Fruit fly (Drosophila melanogaster) whole organism, embryonic: ENCODE results near the gene RfC3.

Experiments
- Atf-2 ChIP-seq: fragments of 200-800 bp; sonication (Bioruptor generic); optimal IDR thresholded peaks from 2 replicates; lab custom pipeline; 2016; ENCODE audit warnings: missing biosample characterization, missing genetic modification characterization
- Bdp1 ChIP-seq: fragments of 200-800 bp; sonication (Bioruptor generic); optimal IDR thresholded peaks from 3 replicates; lab custom pipeline; 2016; ENCODE audit warnings: missing biosample characterization, missing genetic modification characterization
- CG10209 ChIP-seq: fragments of 200-800 bp; sonication (Bioruptor generic); optimal IDR thresholded peaks from 3 replicates; lab custom pipeline; 2017; ENCODE audit warnings: missing biosample characterization, mild to moderate bottlenecking, missing genetic modification characterization, missing genetic modification reagents
- CG10462 ChIP-seq: fragments of 200-800 bp; sonication (Bioruptor generic); optimal IDR thresholded peaks from 2 replicates; lab custom pipeline; 2016; ENCODE audit warnings: missing biosample characterization, missing genetic modification characterization
- CG10979 ChIP-seq: fragments of 200-800 bp; sonication (Bioruptor generic); optimal IDR thresholded peaks from 2 replicates; lab custom pipeline; 2018; ENCODE audit warnings: missing biosample characterization, mild to moderate bottlenecking, missing genetic modification characterization, moderate library complexity
- CG1529 ChIP-seq: fragments of 200-800 bp; sonication (Bioruptor generic); optimal IDR thresholded peaks from 3 replicates; lab custom pipeline; 2018; ENCODE audit warnings: missing biosample characterization, missing genetic modification characterization
- CG1647 ChIP-seq: fragments of 200-800 bp; sonication (Bioruptor generic); optimal IDR thresholded peaks from 3 replicates; lab custom pipeline; 2016; ENCODE audit warnings: missing biosample characterization, missing genetic modification characterization
- CG16815 ChIP-seq: fragments of 200-800 bp; sonication (Bioruptor generic); optimal IDR thresholded peaks from 3 replicates; lab custom pipeline; 2017; ENCODE audit warnings: missing biosample characterization, mild to moderate bottlenecking, missing genetic modification characterization
- CG2116 ChIP-seq: fragments of 200-800 bp; sonication (Bioruptor generic); optimal IDR thresholded peaks from 3 replicates; lab custom pipeline; 2018; ENCODE audit warnings: missing biosample characterization, mild to moderate bottlenecking, missing genetic modification characterization
- CG2120 ChIP-seq: fragments of 200-800 bp; sonication (Bioruptor generic); optimal IDR thresholded peaks from 3 replicates; lab custom pipeline; 2016; ENCODE audit warnings: missing biosample characterization, missing genetic modification characterization
- CG2678 ChIP-seq: fragments of 200-800 bp; sonication (Bioruptor generic); optimal IDR thresholded peaks from 3 replicates; lab custom pipeline; 2019; ENCODE audit warnings: missing biosample characterization, mild to moderate bottlenecking, missing genetic modification characterization, moderate library complexity
- CG4282 ChIP-seq: fragments of 200-800 bp; sonication (Bioruptor generic); optimal IDR thresholded peaks from 2 replicates; lab custom pipeline; 2016; ENCODE audit warnings: missing biosample characterization, missing genetic modification characterization
- CG6175 ChIP-seq: fragments of 200-800 bp; sonication (Bioruptor generic); IDR thresholded peaks from 3 replicates; pipeline ENCODE4 v1.3.6; 2022; ENCODE audit warnings: missing biosample characterization, missing genetic modification characterization
- CG6272 ChIP-seq: fragments of 200-800 bp; sonication (Bioruptor generic); IDR thresholded peaks from 2 replicates; pipeline ENCODE4 v1.3.6; 2022; ENCODE audit warnings: missing biosample characterization, missing genetic modification characterization
- CG6689 ChIP-seq: fragments of 200-800 bp; sonication (Bioruptor generic); IDR thresholded peaks from 2 replicates; pipeline ENCODE4 v1.3.6; 2022; ENCODE audit warnings: missing biosample characterization, missing genetic modification characterization
- CG7357 ChIP-seq: fragments of 200-800 bp; sonication (Bioruptor generic); IDR thresholded peaks from 3 replicates; pipeline ENCODE4 v1.3.6; 2022; ENCODE audit warnings: missing biosample characterization, missing genetic modification characterization
- CG9437 ChIP-seq: fragments of 200-800 bp; sonication (Bioruptor generic); optimal IDR thresholded peaks from 2 replicates; lab custom pipeline; 2018; ENCODE audit warnings: missing biosample characterization, mild to moderate bottlenecking, missing genetic modification characterization
- CG9876 ChIP-seq: fragments of 200-800 bp; sonication (Bioruptor generic); optimal IDR thresholded peaks from 2 replicates; lab custom pipeline; 2016; ENCODE audit warnings: missing biosample characterization, missing genetic modification characterization
- CHES-1-like ChIP-seq: fragments of 200-800 bp; sonication (Bioruptor generic); optimal IDR thresholded peaks from 2 replicates; lab custom pipeline; 2016; ENCODE audit warnings: missing biosample characterization, missing genetic modification characterization
- CkIIα-i1 ChIP-seq: fragments of 200-800 bp; sonication (Bioruptor generic); IDR thresholded peaks from 2 replicates; pipeline ENCODE4 v1.3.6; 2022; ENCODE audit warnings: missing biosample characterization, missing genetic modification characterization
- D ChIP-seq, 2 experiments: fragments of 200-800 bp in 1 of 2; fragments of >200 bp in 1 of 2; sonication (Bioruptor generic) in 1 of 2; optimal IDR thresholded peaks; 2 replicates in 1 of 2; 3 replicates in 1 of 2; lab custom pipeline; 2017; ENCODE audit warnings: mild to moderate bottlenecking in 1 of 2, missing biosample characterization in 1 of 2, missing genetic modification characterization in 1 of 2, missing genetic modification reagents in 1 of 2
- Dip3 ChIP-seq: fragments of 200-800 bp; sonication (Bioruptor generic); optimal IDR thresholded peaks from 3 replicates; lab custom pipeline; 2016; ENCODE audit warnings: missing biosample characterization, missing genetic modification characterization
- Ets65A ChIP-seq: fragments of 200-800 bp; sonication (Bioruptor generic); peaks from one replicate; lab custom pipeline; 2016; ENCODE audit warnings: missing biosample characterization, missing genetic modification characterization
- Hr51 ChIP-seq, 2 experiments: fragments of 200-800 bp; sonication (Bioruptor generic); optimal IDR thresholded peaks; 2 replicates in 1 of 2; 3 replicates in 1 of 2; lab custom pipeline; 2016 to 2018; ENCODE audit warnings: missing biosample characterization in 2 of 2, missing genetic modification characterization in 2 of 2, mild to moderate bottlenecking in 1 of 2, moderate library complexity in 1 of 2
- Kr ChIP-seq: fragments of 200-800 bp; sonication (Bioruptor generic); optimal IDR thresholded peaks from 2 replicates; lab custom pipeline; 2017; ENCODE audit warnings: missing biosample characterization, mild to moderate bottlenecking, missing genetic modification characterization
- MBD-R2 ChIP-seq: fragments of 200-800 bp; sonication (Bioruptor generic); IDR thresholded peaks from 2 replicates; pipeline ENCODE4 v1.3.6; 2022; ENCODE audit warnings: missing biosample characterization, missing genetic modification characterization
- Neu2 ChIP-seq: fragments of 200-800 bp; sonication (Bioruptor generic); optimal IDR thresholded peaks from 3 replicates; lab custom pipeline; 2016; ENCODE audit warnings: missing biosample characterization, missing genetic modification characterization, borderline replicate concordance
- NfI ChIP-seq: fragments of 200-800 bp; sonication (Bioruptor generic); optimal IDR thresholded peaks from 3 replicates; lab custom pipeline; 2018; ENCODE audit warnings: missing biosample characterization, mild to moderate bottlenecking, missing genetic modification characterization, moderate library complexity
- Optix ChIP-seq: fragments of 200-800 bp; sonication (Bioruptor generic); IDR thresholded peaks from 3 replicates; pipeline ENCODE4 v1.3.6; 2022; ENCODE audit warnings: missing biosample characterization, missing genetic modification characterization
- Rfx ChIP-seq: fragments of 200-800 bp; sonication (Bioruptor generic); IDR thresholded peaks from 2 replicates; pipeline ENCODE4 v1.3.6; 2022; ENCODE audit warnings: missing biosample characterization, missing genetic modification characterization
- ap ChIP-seq: fragments of 200-800 bp; sonication (Bioruptor generic); IDR thresholded peaks from 2 replicates; pipeline ENCODE4 v1.3.6; 2022; ENCODE audit warnings: missing biosample characterization, missing genetic modification characterization
- ash1 ChIP-seq: fragments of 200-800 bp; sonication (Bioruptor generic); optimal IDR thresholded peaks from 2 replicates; lab custom pipeline; 2018; ENCODE audit warnings: missing biosample characterization, mild to moderate bottlenecking, missing genetic modification characterization
- bowl ChIP-seq: fragments of 200-800 bp; sonication (Bioruptor generic); IDR thresholded peaks from 2 replicates; pipeline ENCODE4 v1.3.6; 2022; ENCODE audit warnings: missing biosample characterization, missing genetic modification characterization
- bsh ChIP-seq, 2 experiments: fragments of 200-800 bp; sonication (Bioruptor generic); optimal IDR thresholded peaks; 2 replicates each; lab custom pipeline; 2017 to 2018; ENCODE audit warnings: mild to moderate bottlenecking in 2 of 2, missing biosample characterization in 2 of 2, missing genetic modification characterization in 2 of 2, moderate library complexity in 1 of 2
- chinmo ChIP-seq: fragments of 200-800 bp; sonication (Bioruptor generic); IDR thresholded peaks from 4 replicates; pipeline ENCODE4 v1.3.6; 2022; ENCODE audit warnings: missing biosample characterization, missing genetic modification characterization; ENCODE audit not compliant: partially characterized antibody
- danr ChIP-seq: fragments of 200-800 bp; sonication (Bioruptor generic); IDR thresholded peaks from 2 replicates; pipeline ENCODE4 v1.3.6; 2022; ENCODE audit warnings: missing biosample characterization, missing genetic modification characterization
- gem ChIP-seq: fragments of 200-800 bp; sonication (Bioruptor generic); optimal IDR thresholded peaks from 2 replicates; lab custom pipeline; 2019; ENCODE audit warnings: missing biosample characterization, mild to moderate bottlenecking, missing genetic modification characterization, moderate library complexity
- grau ChIP-seq: fragments of 200-800 bp; optimal IDR thresholded peaks from 3 replicates; lab custom pipeline; 2019; ENCODE audit warnings: missing biosample characterization, mild to moderate bottlenecking, missing genetic modification characterization, moderate library complexity
- lbe ChIP-seq: fragments of 200-800 bp; sonication (Bioruptor generic); optimal IDR thresholded peaks from 2 replicates; lab custom pipeline; 2016; ENCODE audit warnings: missing biosample characterization, mild to moderate bottlenecking, missing genetic modification characterization
- nerfin-1 ChIP-seq: fragments of 200-800 bp; sonication (Bioruptor generic); optimal IDR thresholded peaks from 3 replicates; lab custom pipeline; 2019; ENCODE audit warnings: missing biosample characterization, mild to moderate bottlenecking, missing genetic modification characterization, moderate library complexity
- psq ChIP-seq: fragments of 200-800 bp; sonication (Bioruptor generic); optimal IDR thresholded peaks from 2 replicates; lab custom pipeline; 2017; ENCODE audit warnings: missing biosample characterization, missing genetic modification characterization
- sc ChIP-seq, 3 experiments: fragments of >200 bp in 2 of 3; fragments of 200-800 bp in 1 of 3; sonication (Bioruptor generic) in 1 of 3; optimal IDR thresholded peaks; 2 replicates in 2 of 3; 3 replicates in 1 of 3; lab custom pipeline; 2017; ENCODE audit warnings: mild to moderate bottlenecking in 1 of 3, missing biosample characterization in 1 of 3, missing genetic modification characterization in 1 of 3, missing genetic modification reagents in 1 of 3
- sd ChIP-seq: fragments of 200-800 bp; sonication (Bioruptor generic); optimal IDR thresholded peaks from 3 replicates; lab custom pipeline; 2018; ENCODE audit warnings: missing biosample characterization, mild to moderate bottlenecking, missing genetic modification characterization, moderate library complexity
- sens ChIP-seq: fragments of 200-800 bp; sonication (Bioruptor generic); peaks from one replicate; lab custom pipeline; 2016; ENCODE audit warnings: missing biosample characterization, missing genetic modification characterization
- slp2 ChIP-seq: fragments of 200-800 bp; sonication (Bioruptor generic); optimal IDR thresholded peaks from 2 replicates; lab custom pipeline; 2016; ENCODE audit warnings: missing biosample characterization, missing genetic modification characterization
- ssp ChIP-seq: fragments of 200-800 bp; sonication (Bioruptor generic); IDR thresholded peaks from 2 replicates; pipeline ENCODE4 v1.3.6; 2022; ENCODE audit warnings: missing biosample characterization, missing genetic modification characterization
- stc ChIP-seq: fragments of 200-800 bp; sonication (Bioruptor generic); IDR thresholded peaks from 2 replicates; pipeline ENCODE4 v1.3.6; 2022; ENCODE audit warnings: missing biosample characterization, missing genetic modification characterization
- tup ChIP-seq: fragments of 200-800 bp; sonication (Bioruptor generic); optimal IDR thresholded peaks from 2 replicates; lab custom pipeline; 2016; ENCODE audit warnings: missing biosample characterization, mild to moderate bottlenecking, missing genetic modification characterization, moderate library complexity
- zen ChIP-seq: fragments of 200-800 bp; sonication (Bioruptor generic); optimal IDR thresholded peaks from 3 replicates; lab custom pipeline; 2018; ENCODE audit warnings: missing biosample characterization, mild to moderate bottlenecking, missing genetic modification characterization, moderate library complexity

RfC3 gene

dm6 chr2L:10442048-10442790 is 23.2 kb downstream of the RfC3 start, which contains the start of gene loh (continued):
- no peak for TF ChIP-seq CG6272 (GFP tag; lab: Robert Waterston, UW)
- TF ChIP-seq CG9876: no peak
- no peak for TF ChIP-seq CG4282 (GFP tag; lab: Kevin White, UChicago)
- TF ChIP-seq ash1 (GFP tag; lab: Kevin White, UChicago): no peak
- TF ChIP-seq Neu2 (GFP tag; lab: Kevin White, UChicago): no peak
- no peak for TF ChIP-seq slp2
- no peak for TF ChIP-seq CG6175 (GFP tag; lab: Robert Waterston, UW)
- no peak for TF ChIP-seq CkIIα-i1
- TF ChIP-seq sd (tag; lab: Kevin White, UChicago): no peak
- no peak for TF ChIP-seq ssp
- no peak for TF ChIP-seq sc (optimal IDR thresholded peaks at IDR 0.05; lab: Kevin White, UChicago)
- TF ChIP-seq sc (GFP tag; optimal IDR thresholded peaks at IDR 0.05; lab: Kevin White, UChicago): peak; percentile 44
- TF ChIP-seq CG6689 (GFP tag; lab: Robert Waterston, UW): peak; percentile 55
- TF ChIP-seq NfI (GFP tag; lab: Kevin White, UChicago): peak; percentile 1
- no peak for TF ChIP-seq Optix (GFP tag; lab: Robert Waterston, UW)
- no peak for TF ChIP-seq Atf-2 (GFP tag; lab: Kevin White, UChicago)
- TF ChIP-seq bsh (GFP tag; optimal IDR thresholded peaks at IDR 0.05; lab: Kevin White, UChicago): peak in 1 of 2 experiments; percentile 63
- peak; percentile 76 for TF ChIP-seq CG9437 (GFP tag; lab: Kevin White, UChicago)
- TF ChIP-seq Dip3: no peak
- TF ChIP-seq CG2116 (GFP tag; lab: Kevin White, UChicago): no peak
- peak; percentile 21 for TF ChIP-seq zen
- no peak for TF ChIP-seq D (optimal IDR thresholded peaks at IDR 0.05; lab: Kevin White, UChicago)
- peak; percentile 74 for TF ChIP-seq D (GFP tag; optimal IDR thresholded peaks at IDR 0.05; lab: Kevin White, UChicago)
- no peak for TF ChIP-seq CG2678 (tag; lab: Kevin White, UChicago)
- TF ChIP-seq Ets65A (GFP tag; lab: Kevin White, UChicago): peak; percentile 0
- TF ChIP-seq Hr51 (GFP tag; optimal IDR thresholded peaks at IDR 0.05; lab: Kevin White, UChicago): peak in 1 of 2 experiments; percentile 79
- peak; percentile 79 for TF ChIP-seq gem (tag; lab: Kevin White, UChicago)
- TF ChIP-seq nerfin-1 (tag; lab: Kevin White, UChicago): no peak
- TF ChIP-seq Kr (GFP tag; lab: Kevin White, UChicago): no peak
- TF ChIP-seq bowl (GFP tag; lab: Robert Waterston, UW): no peak
- no peak for TF ChIP-seq ap
- peak; percentile 18 for TF ChIP-seq CG1529 (GFP tag; lab: Kevin White, UChicago)
- no peak for TF ChIP-seq tup (GFP tag; lab: Kevin White, UChicago)
- peak; percentile 67 for TF ChIP-seq CG10209
- TF ChIP-seq CG16815 (GFP tag; lab: Kevin White, UChicago): peak; percentile 30
- no peak for TF ChIP-seq psq
- TF ChIP-seq CG10979 (tag; lab: Kevin White, UChicago): peak; percentile 76
- TF ChIP-seq CG7357 (GFP tag; lab: Robert Waterston, UW): no peak
- 0 out of 4 replicates have a peak, but pooled peaks have one; percentile 19 for TF ChIP-seq chinmo (GFP tag; lab: Robert Waterston, UW)
- TF ChIP-seq sens (GFP tag; lab: Kevin White, UChicago): peak; percentile 75
- no peak for TF ChIP-seq CG10462 (GFP tag; lab: Kevin White, UChicago)
- no peak for TF ChIP-seq Bdp1 (GFP tag; lab: Kevin White, UChicago)
- TF ChIP-seq CHES-1-like (GFP tag; lab: Kevin White, UChicago): no peak
- TF ChIP-seq grau: peak; percentile 72
- no peak for TF ChIP-seq MBD-R2
- 0 out of 2 replicates have a peak, but pooled peaks have one; percentile 39 for TF ChIP-seq stc (GFP tag; lab: Robert Waterston, UW)
- TF ChIP-seq Rfx (GFP tag; lab: Robert Waterston, UW): no peak; the same call in 1 of the 2 replicates
- TF ChIP-seq danr: peak; percentile 36; the same call in 1 of the 2 replicates
- no peak for TF ChIP-seq lbe (GFP tag; lab: Kevin White, UChicago)
- no peak for TF ChIP-seq CG1647 (GFP tag; lab: Kevin White, UChicago)
- TF ChIP-seq CG2120 (GFP tag; lab: Kevin White, UChicago): peak; percentile 6
